Worm (Caenorhabditis elegans): ENCODE results near the gene F08F8.10.

The F08F8.10 gene

ce11 chrIII:7304961-7305648, 52.1 kb downstream of the F08F8.10 start (continued):
- TF ChIP-seq hlh-17 (GFP tag; optimal IDR thresholded peaks at IDR 0.05; ENCODE audit: borderline replicate concordance) = no peak
- TF ChIP-seq zip-4 (GFP tag; optimal IDR thresholded peaks at IDR 0.05) = no peak
- no peak for TF ChIP-seq ceh-82 (tag; optimal IDR thresholded peaks at IDR 0.05)
- TF ChIP-seq unc-62 (GFP tag; optimal IDR thresholded peaks at IDR 0.05) = no peak
- TF ChIP-seq nhr-19 (GFP tag; conservative IDR thresholded peaks at IDR 0.05) = peak; percentile 49
- TF ChIP-seq blmp-1 (tag; optimal IDR thresholded peaks at IDR 0.05) = peak; percentile 73
- TF ChIP-seq nhr-84 (tag; optimal IDR thresholded peaks at IDR 0.05) = no peak
- no peak for TF ChIP-seq ceh-63 (GFP tag; optimal IDR thresholded peaks at IDR 0.05)
- peak; percentile 54 for TF ChIP-seq tbx-2 (tag; optimal IDR thresholded peaks at IDR 0.05)
- TF ChIP-seq sox-4 (tag; optimal IDR thresholded peaks at IDR 0.05) = no peak
- no peak for TF ChIP-seq mab-9 (GFP tag; IDR thresholded peaks at IDR 0.05)
- TF ChIP-seq mdl-1 (tag; optimal IDR thresholded peaks at IDR 0.05) = peak in 1 of 2 experiments; percentile 51
- TF ChIP-seq ceh-8 (GFP tag; optimal IDR thresholded peaks at IDR 0.05) = no peak
- TF ChIP-seq elt-2 (tag; optimal IDR thresholded peaks at IDR 0.05) = peak; percentile 1
- no peak for TF ChIP-seq xbp-1 (tag; optimal IDR thresholded peaks at IDR 0.05)
- TF ChIP-seq dsc-1 (tag; optimal IDR thresholded peaks at IDR 0.05) = no peak
- no peak for TF ChIP-seq isw-1 (GFP tag; IDR thresholded peaks at IDR 0.05)
- TF ChIP-seq unc-30 (tag; optimal IDR thresholded peaks at IDR 0.05) = no peak
- TF ChIP-seq aha-1 (tag; optimal IDR thresholded peaks at IDR 0.05) = no peak
- no peak for TF ChIP-seq snpc-4 (tag; optimal IDR thresholded peaks at IDR 0.05)
- TF ChIP-seq ets-5 (GFP tag; IDR thresholded peaks at IDR 0.05) = no peak
- no peak for TF ChIP-seq nhr-77 (tag; optimal IDR thresholded peaks at IDR 0.05)
- TF ChIP-seq pag-3 (tag; optimal IDR thresholded peaks at IDR 0.05; ENCODE audit: borderline replicate concordance, insufficient read depth) = no peak
- no peak for TF ChIP-seq egl-13 (tag; optimal IDR thresholded peaks at IDR 0.05)
- no peak for TF ChIP-seq vab-15 (tag; optimal IDR thresholded peaks at IDR 0.05)
- peak; percentile 52 for TF ChIP-seq lin-14 (GFP tag; optimal IDR thresholded peaks at IDR 0.05)
- no peak for TF ChIP-seq jun-1 (tag; optimal IDR thresholded peaks at IDR 0.05)
- no peak for TF ChIP-seq nhr-76 (tag; optimal IDR thresholded peaks at IDR 0.05)
- no peak for TF ChIP-seq alr-1 (tag; optimal IDR thresholded peaks at IDR 0.05; ENCODE audit: borderline replicate concordance)
- peak; percentile 23 for TF ChIP-seq nhr-47 (tag; optimal IDR thresholded peaks at IDR 0.05)
- no peak for TF ChIP-seq F16B12.6 (tag; optimal IDR thresholded peaks at IDR 0.05)
